ENCODE assay signal across 1 fruit fly cellular context in the genomic region with DNA sequence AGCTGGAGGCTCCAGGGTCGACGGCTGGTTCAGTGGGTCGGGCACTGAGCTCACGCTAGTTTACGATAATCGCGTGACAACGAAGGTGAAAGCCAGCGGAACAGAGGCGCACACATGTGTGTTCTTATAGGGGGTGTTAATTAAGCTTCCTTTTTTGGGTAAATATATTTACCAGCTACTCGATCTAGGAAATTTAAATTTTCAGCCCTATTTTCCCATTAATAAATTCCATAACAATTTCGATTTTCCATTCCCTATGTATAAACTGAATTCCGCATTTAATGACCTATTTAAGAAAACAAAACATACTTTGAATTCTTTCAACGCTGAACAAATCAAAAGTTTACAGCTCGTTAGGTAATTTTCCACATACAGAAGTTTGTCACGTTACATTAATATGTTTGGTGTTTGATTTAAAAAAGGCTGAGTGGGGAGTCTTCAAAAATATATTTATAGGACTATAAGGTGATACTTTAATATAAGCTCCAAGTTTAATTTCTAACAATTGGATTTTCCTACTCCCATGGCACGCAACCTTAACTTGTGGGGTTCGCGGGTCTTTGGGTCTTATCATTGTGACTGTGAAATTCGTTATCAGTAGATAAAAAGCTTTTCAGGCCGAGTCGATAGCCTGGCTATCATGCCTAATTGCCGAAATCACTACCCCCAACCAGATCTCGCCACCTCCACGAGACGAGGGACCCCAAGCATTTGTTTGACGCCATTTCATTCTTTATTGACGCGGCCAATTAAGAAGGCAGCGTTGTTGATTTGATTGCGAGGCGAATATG.
TF ChIP-seq lines count a peak whose summit lies in the region.

A gene (plus strand): TSS at position 449 of the 791 bp plus-strand sequence.

TF ChIP-seq in whole organism, embryonic, 481 proteins besides CTCF, POLR2A, EP300 and RAD21 (continued from another document and continues in another):
- TF ChIP-seq CG7745 (tag; optimal IDR thresholded peaks at IDR 0.05; lab: Kevin White, UChicago) (no peak), CG30403 (GFP tag; optimal IDR thresholded peaks at IDR 0.05; lab: Kevin White, UChicago) (peak; percentile 71), CG10959 (GFP tag; IDR thresholded peaks at IDR 0.05; lab: Robert Waterston, UW) (no peak), CG15011 (GFP tag; optimal IDR thresholded peaks at IDR 0.05; lab: Kevin White, UChicago) (peak; percentile 41), CG18599 (GFP tag; optimal IDR thresholded peaks at IDR 0.05; lab: Kevin White, UChicago) (peak; percentile 71), D19B (GFP tag; optimal IDR thresholded peaks at IDR 0.05; lab: Kevin White, UChicago) (peak; percentile 55), fd102C (GFP tag; optimal IDR thresholded peaks at IDR 0.05; lab: Kevin White, UChicago) (no peak), kay (GFP tag; optimal IDR thresholded peaks at IDR 0.05; lab: Kevin White, UChicago) (no peak), CG15601 (tag; optimal IDR thresholded peaks at IDR 0.05; lab: Kevin White, UChicago) (no peak), crp (GFP tag; optimal IDR thresholded peaks at IDR 0.05; lab: Kevin White, UChicago) (no peak), crol (GFP tag; IDR thresholded peaks at IDR 0.05; lab: Robert Waterston, UW) (no peak), CG1529 (GFP tag; optimal IDR thresholded peaks at IDR 0.05; lab: Kevin White, UChicago) (peak; percentile 12), pfk (GFP tag; optimal IDR thresholded peaks at IDR 0.05; lab: Kevin White, UChicago) (no peak), CG31365 (tag; optimal IDR thresholded peaks at IDR 0.05; lab: Kevin White, UChicago) (no peak), CG2889 (GFP tag; IDR thresholded peaks at IDR 0.05; lab: Robert Waterston, UW) (no peak), CG1647 (GFP tag; optimal IDR thresholded peaks at IDR 0.05; lab: Kevin White, UChicago) (no peak), sqz (GFP tag; optimal IDR thresholded peaks at IDR 0.05; lab: Kevin White, UChicago) (no peak), CG4424 (GFP tag; optimal IDR thresholded peaks at IDR 0.05; lab: Kevin White, UChicago) (peak; percentile 50), Chrac-16 (GFP tag; optimal IDR thresholded peaks at IDR 0.05; lab: Kevin White, UChicago) (peak; percentile 34), seq (GFP tag; IDR thresholded peaks at IDR 0.05; lab: Robert Waterston, UW) (no peak), Kr (GFP tag; optimal IDR thresholded peaks at IDR 0.05; lab: Kevin White, UChicago) (no peak), jigr1 (GFP tag; IDR thresholded peaks at IDR 0.05; lab: Robert Waterston, UW) (no peak), CG3281 (GFP tag; optimal IDR thresholded peaks at IDR 0.05; lab: Kevin White, UChicago) (peak; percentile 69), CG16779 (GFP tag; IDR thresholded peaks at IDR 0.05; lab: Robert Waterston, UW) (no peak), D (optimal IDR thresholded peaks at IDR 0.05; lab: Kevin White, UChicago) (no peak), D (GFP tag; optimal IDR thresholded peaks at IDR 0.05; lab: Kevin White, UChicago) (no peak), bbx (GFP tag; IDR thresholded peaks at IDR 0.05; lab: Robert Waterston, UW; ENCODE audit: partially characterized antibody) (no peak), Ets65A (GFP tag; lab: Kevin White, UChicago) (no peak), YL-1 (GFP tag; optimal IDR thresholded peaks at IDR 0.05; lab: Kevin White, UChicago) (no peak), pho (GFP tag; optimal IDR thresholded peaks at IDR 0.05; lab: Kevin White, UChicago) (peak; percentile 53), NC2β (GFP tag; optimal IDR thresholded peaks at IDR 0.05; lab: Kevin White, UChicago) (no peak), CG8089 (GFP tag; optimal IDR thresholded peaks at IDR 0.05; lab: Kevin White, UChicago) (no peak), CG12071 (GFP tag; optimal IDR thresholded peaks at IDR 0.05; lab: Kevin White, UChicago) (no peak), CG12219 (GFP tag; optimal IDR thresholded peaks at IDR 0.05; lab: Kevin White, UChicago) (no peak), Sin3A (optimal IDR thresholded peaks at IDR 0.05; lab: Kevin White, UChicago) (no peak), kah (GFP tag; optimal IDR thresholded peaks at IDR 0.05; lab: Kevin White, UChicago) (no peak), CG8944 (GFP tag; optimal IDR thresholded peaks at IDR 0.05; lab: Kevin White, UChicago) (no peak), jumu (GFP tag; optimal IDR thresholded peaks at IDR 0.05; lab: Kevin White, UChicago) (peak; percentile 13), CG11398 (GFP tag; optimal IDR thresholded peaks at IDR 0.05; lab: Kevin White, UChicago) (peak; percentile 26), CG6791 (GFP tag; IDR thresholded peaks at IDR 0.05; lab: Robert Waterston, UW; ENCODE audit: partially characterized antibody) (no peak), CG5180 (GFP tag; optimal IDR thresholded peaks at IDR 0.05; lab: Kevin White, UChicago) (no peak), CG7556 (GFP tag; optimal IDR thresholded peaks at IDR 0.05; lab: Kevin White, UChicago) (peak; percentile 69), ro (GFP tag; IDR thresholded peaks at IDR 0.05; lab: Robert Waterston, UW) (no peak), HLHmδ (GFP tag; optimal IDR thresholded peaks at IDR 0.05; lab: Kevin White, UChicago) (no peak), Blimp-1 (GFP tag; optimal IDR thresholded peaks at IDR 0.05; lab: Kevin White, UChicago) (peak; percentile 24), tap (tag; optimal IDR thresholded peaks at IDR 0.05; lab: Kevin White, UChicago) (no peak), bigmax (GFP tag; optimal IDR thresholded peaks at IDR 0.05; lab: Kevin White, UChicago) (no peak), tgo (GFP tag; IDR thresholded peaks at IDR 0.05; lab: Robert Waterston, UW) (no peak), CG4820 (GFP tag; optimal IDR thresholded peaks at IDR 0.05; lab: Kevin White, UChicago) (no peak), CG16815 (GFP tag; optimal IDR thresholded peaks at IDR 0.05; lab: Kevin White, UChicago) (peak; percentile 29), Elba2 (GFP tag; optimal IDR thresholded peaks at IDR 0.05; lab: Kevin White, UChicago) (no peak), CG8478 (optimal IDR thresholded peaks at IDR 0.05; lab: Kevin White, UChicago) (no peak), CG1832 (GFP tag; optimal IDR thresholded peaks at IDR 0.05; lab: Kevin White, UChicago) (no peak), Asciz (GFP tag; optimal IDR thresholded peaks at IDR 0.05; lab: Kevin White, UChicago) (peak; percentile 16), sna (GFP tag; IDR thresholded peaks at IDR 0.05; lab: Robert Waterston, UW; ENCODE audit: partially characterized antibody) (no peak), nmo (GFP tag; optimal IDR thresholded peaks at IDR 0.05; lab: Kevin White, UChicago) (peak; percentile 43), CG43689 (GFP tag; IDR thresholded peaks at IDR 0.05; lab: Robert Waterston, UW) (no peak), tin (GFP tag; optimal IDR thresholded peaks at IDR 0.05; lab: Kevin White, UChicago) (no peak), CG14965 (GFP tag; optimal IDR thresholded peaks at IDR 0.05; lab: Kevin White, UChicago; ENCODE audit: borderline replicate concordance) (no peak), tna (GFP tag; IDR thresholded peaks at IDR 0.05; lab: Robert Waterston, UW; ENCODE audit: partially characterized antibody) (no peak), CG9215 (GFP tag; IDR thresholded peaks at IDR 0.05; lab: Robert Waterston, UW) (peak; percentile 36; the same call in 1 of the 2 replicates), chinmo (GFP tag; IDR thresholded peaks at IDR 0.05; lab: Robert Waterston, UW; ENCODE audit: partially characterized antibody) (no peak), cato (GFP tag; optimal IDR thresholded peaks at IDR 0.05; lab: Kevin White, UChicago; ENCODE audit: borderline replicate concordance) (peak; percentile 10), ind (GFP tag; optimal IDR thresholded peaks at IDR 0.05; lab: Kevin White, UChicago) (peak; percentile 53), CG15514 (GFP tag; optimal IDR thresholded peaks at IDR 0.05; lab: Kevin White, UChicago) (peak; percentile 3), maf-S (GFP tag; optimal IDR thresholded peaks at IDR 0.05; lab: Kevin White, UChicago) (no peak), Camta (GFP tag; optimal IDR thresholded peaks at IDR 0.05; lab: Kevin White, UChicago) (peak; percentile 13), ttk (GFP tag; IDR thresholded peaks at IDR 0.05; lab: Robert Waterston, UW) (no peak), B-H1 (GFP tag; IDR thresholded peaks at IDR 0.05; lab: Robert Waterston, UW) (no peak), ems (GFP tag; optimal IDR thresholded peaks at IDR 0.05; lab: Kevin White, UChicago) (no peak), CG6854 (GFP tag; optimal IDR thresholded peaks at IDR 0.05; lab: Kevin White, UChicago) (no peak), CG14860 (GFP tag; IDR thresholded peaks at IDR 0.05; lab: Robert Waterston, UW; ENCODE audit: partially characterized antibody) (no peak), CG4854 (GFP tag; optimal IDR thresholded peaks at IDR 0.05; lab: Kevin White, UChicago) (no peak), ken (GFP tag; IDR thresholded peaks at IDR 0.05; lab: Robert Waterston, UW) (no peak), Ets97D (GFP tag; optimal IDR thresholded peaks at IDR 0.05; lab: Kevin White, UChicago) (no peak), Max (GFP tag; optimal IDR thresholded peaks at IDR 0.05; lab: Kevin White, UChicago) (no peak), corto (GFP tag; optimal IDR thresholded peaks at IDR 0.05; lab: Kevin White, UChicago) (no peak), chm (GFP tag; IDR thresholded peaks at IDR 0.05; lab: Robert Waterston, UW) (no peak), NC2α (GFP tag; optimal IDR thresholded peaks at IDR 0.05; lab: Kevin White, UChicago) (no peak), Trl (optimal IDR thresholded peaks at IDR 0.05; lab: Kevin White, UChicago) (no peak), Trl (GFP tag; optimal IDR thresholded peaks at IDR 0.05; lab: Kevin White, UChicago) (peak; percentile 24), so (GFP tag; IDR thresholded peaks at IDR 0.05; lab: Robert Waterston, UW) (no peak), HHEX (GFP tag; optimal IDR thresholded peaks at IDR 0.05; lab: Kevin White, UChicago) (peak; percentile 37), trem (tag; optimal IDR thresholded peaks at IDR 0.05; lab: Kevin White, UChicago) (no peak), CG1792 (GFP tag; optimal IDR thresholded peaks at IDR 0.05; lab: Kevin White, UChicago) (peak; percentile 1), hkb (optimal IDR thresholded peaks at IDR 0.05; lab: Kevin White, UChicago) (no peak), hkb (GFP tag; IDR thresholded peaks at IDR 0.05; lab: Robert Waterston, UW) (no peak), CkIIα-i1 (GFP tag; IDR thresholded peaks at IDR 0.05; lab: Robert Waterston, UW) (no peak), cad (GFP tag; optimal IDR thresholded peaks at IDR 0.05; lab: Kevin White, UChicago) (no peak), fd3F (GFP tag; optimal IDR thresholded peaks at IDR 0.05; lab: Kevin White, UChicago) (peak; percentile 49), ara (GFP tag; IDR thresholded peaks at IDR 0.05; lab: Robert Waterston, UW) (no peak), Six4 (GFP tag; optimal IDR thresholded peaks at IDR 0.05; lab: Kevin White, UChicago) (no peak), ERR (GFP tag; optimal IDR thresholded peaks at IDR 0.05; lab: Kevin White, UChicago) (no peak), mirr (GFP tag; optimal IDR thresholded peaks at IDR 0.05; lab: Kevin White, UChicago) (no peak), MESR4 (GFP tag; optimal IDR thresholded peaks at IDR 0.05; lab: Kevin White, UChicago) (no peak), Dip2 (GFP tag; IDR thresholded peaks at IDR 0.05; lab: Robert Waterston, UW) (no peak), unc-4 (GFP tag; IDR thresholded peaks at IDR 0.05; lab: Robert Waterston, UW; ENCODE audit: partially characterized antibody) (no peak), wdn (GFP tag; IDR thresholded peaks at IDR 0.05; lab: Robert Waterston, UW) (no peak), ato (GFP tag; IDR thresholded peaks at IDR 0.05; lab: Robert Waterston, UW; ENCODE audit: partially characterized antibody) (no peak), vnd (GFP tag; IDR thresholded peaks at IDR 0.05; lab: Robert Waterston, UW; ENCODE audit: partially characterized antibody) (no peak), CG31224 (GFP tag; IDR thresholded peaks at IDR 0.05; lab: Robert Waterston, UW) (no peak), Gug (GFP tag; IDR thresholded peaks at IDR 0.05; lab: Robert Waterston, UW) (no peak; the same call in 3 of the 4 replicates), HLH54F (GFP tag; optimal IDR thresholded peaks at IDR 0.05; lab: Kevin White, UChicago) (peak; percentile 59), Nf-YC (tag; optimal IDR thresholded peaks at IDR 0.05; lab: Kevin White, UChicago) (peak; percentile 21), CG9932 (GFP tag; IDR thresholded peaks at IDR 0.05; lab: Robert Waterston, UW) (peak; percentile 47; the same call in 1 of the 2 replicates), CG1024 (GFP tag; IDR thresholded peaks at IDR 0.05; lab: Robert Waterston, UW) (no peak), stc (GFP tag; IDR thresholded peaks at IDR 0.05; lab: Robert Waterston, UW) (no peak), dan (GFP tag; IDR thresholded peaks at IDR 0.05; lab: Robert Waterston, UW) (no peak), pros (GFP tag; optimal IDR thresholded peaks at IDR 0.05; lab: Kevin White, UChicago) (no peak), chif (GFP tag; optimal IDR thresholded peaks at IDR 0.05; lab: Kevin White, UChicago) (peak in 1 of 2 experiments; percentile 29), usp (GFP tag; optimal IDR thresholded peaks at IDR 0.05; lab: Kevin White, UChicago) (no peak), CG1603 (tag; optimal IDR thresholded peaks at IDR 0.05; lab: Kevin White, UChicago) (no peak), Lpt (GFP tag; optimal IDR thresholded peaks at IDR 0.05; lab: Kevin White, UChicago) (no peak), tio (GFP tag; optimal IDR thresholded peaks at IDR 0.05; lab: Kevin White, UChicago) (peak; percentile 59), fu2 (GFP tag; optimal IDR thresholded peaks at IDR 0.05; lab: Kevin White, UChicago) (peak; percentile 25), CG10274 (GFP tag; optimal IDR thresholded peaks at IDR 0.05; lab: Kevin White, UChicago) (peak; percentile 42), tx (GFP tag; optimal IDR thresholded peaks at IDR 0.05; lab: Kevin White, UChicago) (peak; percentile 13), bcd (GFP tag; optimal IDR thresholded peaks at IDR 0.05; lab: Kevin White, UChicago) (peak; percentile 43), Atf3 (GFP tag; optimal IDR thresholded peaks at IDR 0.05; lab: Kevin White, UChicago) (no peak), CoRest (tag; optimal IDR thresholded peaks at IDR 0.05; lab: Kevin White, UChicago) (peak; percentile 72), CG12769 (tag; optimal IDR thresholded peaks at IDR 0.05; lab: Kevin White, UChicago) (no peak), Hmr (GFP tag; optimal IDR thresholded peaks at IDR 0.05; lab: Kevin White, UChicago) (peak; percentile 70), CG5245 (GFP tag; optimal IDR thresholded peaks at IDR 0.05; lab: Kevin White, UChicago) (no peak), CG10366 (GFP tag; IDR thresholded peaks at IDR 0.05; lab: Robert Waterston, UW) (no peak), sug (tag; optimal IDR thresholded peaks at IDR 0.05; lab: Kevin White, UChicago) (peak; percentile 95), gsb (GFP tag; IDR thresholded peaks at IDR 0.05; lab: Robert Waterston, UW) (no peak)
